Worm (Caenorhabditis elegans) whole organism, young adult: ENCODE data around the gene C09G5.13.

Experiments used
- T26A5.8 ChIP-seq: sonication (generic microtip); optimal IDR thresholded peaks from 2 replicates; lab custom pipeline; 2016; ENCODE audit warnings: missing genetic modification characterization, missing compliant biosample characterization
- die-1 ChIP-seq: sonication (generic microtip); optimal IDR thresholded peaks from 2 replicates; lab custom pipeline; 2016; ENCODE audit warnings: missing genotype, mild to moderate bottlenecking, missing genetic modification characterization, missing compliant biosample characterization
- snpc-4 ChIP-seq, 5 experiments: fragments of 150-350 bp in 1 of 5; sonication (generic microtip) in 4 of 5; optimal IDR thresholded peaks; 2 replicates each; lab custom pipeline; 2014 to 2018; ENCODE audit warnings: missing genetic modification characterization in 5 of 5, missing biosample characterization in 3 of 5, antibody characterized with exemption in 2 of 5, mild to moderate bottlenecking in 2 of 5, missing compliant biosample characterization in 2 of 5, missing genotype in 2 of 5, moderate library complexity in 2 of 5, missing genetic modification reagents in 1 of 5

DNA sequence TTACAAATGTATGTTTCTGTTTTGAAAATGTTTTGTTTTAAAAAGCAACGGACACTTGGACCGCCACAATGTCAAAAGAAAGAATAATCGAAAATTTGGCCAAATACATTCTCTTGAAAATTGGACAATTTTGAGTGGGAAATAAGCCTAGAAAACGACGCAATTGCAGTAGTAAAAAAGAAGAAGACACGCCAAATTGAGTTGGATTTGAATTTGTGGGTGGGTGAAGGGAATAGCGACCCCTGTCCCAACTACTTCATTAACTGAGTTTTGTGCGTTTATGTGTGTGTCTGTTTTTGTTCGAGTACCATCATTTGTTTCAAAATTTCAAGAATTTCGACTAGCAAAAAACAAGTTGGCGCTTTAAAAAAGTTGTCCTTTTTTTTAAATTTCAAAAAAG lies 43.6 kb downstream of the C09G5.13 start:
- TF ChIP-seq die-1 (tag; lab: Kevin White, UChicago), result no peak
- TF ChIP-seq snpc-4 (GFP tag; optimal IDR thresholded peaks at IDR 0.05; lab: Kevin White, UChicago), result no peak
- no peak for TF ChIP-seq snpc-4 (tag; optimal IDR thresholded peaks at IDR 0.05; lab: Kevin White, UChicago)
- no peak for TF ChIP-seq T26A5.8
